Worm (Caenorhabditis elegans) whole organism, L4 larva: ENCODE data around the gene str-178.

Experiments
- R02D3.7 ChIP-seq: fragments of 150-350 bp; sonication (generic microtip); optimal IDR thresholded peaks from 3 replicates; lab custom pipeline; 2014; ENCODE audit warnings: missing biosample characterization, missing genetic modification characterization
- aly-2 ChIP-seq: sonication (generic microtip); optimal IDR thresholded peaks from 2 replicates; lab custom pipeline; 2018; ENCODE audit warnings: missing biosample characterization, missing genetic modification characterization
- dve-1 ChIP-seq: sonication (generic microtip); optimal IDR thresholded peaks from 2 replicates; lab custom pipeline; 2017; ENCODE audit warnings: antibody characterized with exemption, mild to moderate bottlenecking, missing genetic modification characterization, missing compliant biosample characterization; ENCODE audit not compliant: insufficient read depth
- egl-43 ChIP-seq: fragments of 200-800 bp; sonication (Bioruptor generic); IDR thresholded peaks from 2 replicates; pipeline ENCODE4 v1.3.6; 2022; ENCODE audit warnings: missing genetic modification reagents, missing genetic modification characterization, missing compliant biosample characterization
- madf-9 ChIP-seq: fragments of 200-800 bp; sonication (Bioruptor generic); conservative IDR thresholded peaks from 2 replicates; pipeline ENCODE4 v1.3.6; 2022; ENCODE audit warnings: missing genetic modification reagents, missing genetic modification characterization, missing compliant biosample characterization
- nhr-11 ChIP-seq: fragments of 150-350 bp; optimal IDR thresholded peaks from 2 replicates; lab custom pipeline; 2014; ENCODE audit warnings: missing biosample characterization, missing genetic modification characterization
- nhr-28 ChIP-seq: fragments of 150-350 bp; optimal IDR thresholded peaks from 2 replicates; lab custom pipeline; 2014; ENCODE audit warnings: missing biosample characterization, missing genetic modification characterization
- zip-11 ChIP-seq: fragments of 200-800 bp; sonication (Bioruptor generic); IDR thresholded peaks from 2 replicates; pipeline ENCODE4 v1.3.6; 2022; ENCODE audit warnings: missing genetic modification characterization, missing compliant biosample characterization

DNA sequence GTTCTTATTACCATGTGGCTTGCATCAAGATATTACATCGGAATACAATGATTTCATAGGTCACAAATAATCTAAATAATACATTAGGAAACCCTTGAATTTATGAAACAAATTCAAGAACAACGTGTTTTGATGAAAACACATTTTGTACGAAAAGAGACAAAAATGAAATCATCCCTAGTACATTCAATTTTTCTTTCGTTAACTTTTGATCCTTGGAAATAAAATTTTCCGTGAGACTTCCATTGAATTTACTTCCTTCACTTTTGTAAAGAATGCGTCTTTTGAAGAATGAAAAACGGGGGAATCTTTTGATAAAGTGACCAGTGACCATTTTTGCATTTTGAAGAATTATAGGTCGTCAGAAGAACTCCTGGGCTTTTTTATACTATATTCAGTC, 42.6 kb downstream of the str-178 start:
- TF ChIP-seq aly-2 (no peak), egl-43 (no peak), dve-1 (no peak), nhr-28 (no peak), R02D3.7 (no peak), zip-11 (GFP tag; lab: Robert Waterston, UW) (no peak), madf-9 (GFP tag; lab: Robert Waterston, UW) (no peak), nhr-11 (no peak)
